Worm (Caenorhabditis elegans): ENCODE measurements around the gene lir-2.

ce11 chrII:7675752-7676151, 8.7 kb downstream of the lir-2 start:
- TF ChIP-seq lin-39 (tag; optimal IDR thresholded peaks at IDR 0.05) (no peak), Y55F3AM.14 (GFP tag; optimal IDR thresholded peaks at IDR 0.05) (no peak), nhr-11 (tag; optimal IDR thresholded peaks at IDR 0.05) (no peak), elt-3 (tag; optimal IDR thresholded peaks at IDR 0.05) (no peak), nhr-25 (tag; optimal IDR thresholded peaks at IDR 0.05) (no peak), mdl-1 (tag; optimal IDR thresholded peaks at IDR 0.05) (no peak), ama-1 (optimal IDR thresholded peaks at IDR 0.05) (no peak), sma-3 (GFP tag; optimal IDR thresholded peaks at IDR 0.05) (no peak), lsy-2 (tag; optimal IDR thresholded peaks at IDR 0.05) (no peak), ZK546.5 (tag; optimal IDR thresholded peaks at IDR 0.05) (no peak), mab-5 (tag; optimal IDR thresholded peaks at IDR 0.05) (no peak)
